Worm (Caenorhabditis elegans) whole organism, L4 larva: ENCODE data around the gene B0432.9.

Experiments
- aly-2 ChIP-seq: sonication (generic microtip); optimal IDR thresholded peaks from 2 replicates; lab custom pipeline; 2018; ENCODE audit warnings: missing biosample characterization, missing genetic modification characterization
- ama-1 ChIP-seq: fragments of 150-350 bp; optimal IDR thresholded peaks from 2 replicates; lab custom pipeline; 2014; ENCODE audit warnings: inconsistent platforms, mixed read lengths
- ceh-82 ChIP-seq: sonication (generic microtip); optimal IDR thresholded peaks from 2 replicates; lab custom pipeline; 2017; ENCODE audit warnings: missing biosample characterization, missing genetic modification characterization
- egl-27 ChIP-seq: sonication (generic microtip); optimal IDR thresholded peaks from 3 replicates; lab custom pipeline; 2017; ENCODE audit warnings: missing biosample characterization, missing genetic modification reagents, missing genetic modification characterization
- lim-7 ChIP-seq: fragments of 200-800 bp; sonication (Bioruptor generic); IDR thresholded peaks from 2 replicates; pipeline ENCODE4 v1.3.6; 2022; ENCODE audit warnings: missing genetic modification characterization, missing compliant biosample characterization
- lin-39 ChIP-seq: fragments of 150-350 bp; optimal IDR thresholded peaks from 2 replicates; lab custom pipeline; 2014; ENCODE audit warnings: missing biosample characterization, missing genetic modification reagents, missing genetic modification characterization
- mes-2 ChIP-seq: sonication (generic microtip); optimal IDR thresholded peaks from 2 replicates; lab custom pipeline; 2016; ENCODE audit warnings: missing genotype, mild to moderate bottlenecking, missing genetic modification characterization, missing compliant biosample characterization; ENCODE audit not compliant: poor library complexity, severe bottlenecking
- nhr-42 ChIP-seq: fragments of 200-800 bp; sonication (Bioruptor generic); IDR thresholded peaks from 2 replicates; pipeline ENCODE4 v1.3.6; 2022; ENCODE audit warnings: missing genetic modification characterization, missing compliant biosample characterization
- pqm-1 ChIP-seq: sonication (generic microtip); optimal IDR thresholded peaks from 2 replicates; lab custom pipeline; 2017; ENCODE audit warnings: missing biosample characterization, missing genetic modification characterization
- rbr-2 ChIP-seq: sonication (generic microtip); optimal IDR thresholded peaks from 2 replicates; lab custom pipeline; 2016; ENCODE audit warnings: missing genotype, missing genetic modification characterization, missing compliant biosample characterization
- sdz-12 ChIP-seq: fragments of 200-800 bp; sonication (Bioruptor generic); optimal IDR thresholded peaks from 2 replicates; lab custom pipeline; 2018; ENCODE audit warnings: mild to moderate bottlenecking, missing genetic modification characterization, missing compliant biosample characterization
- ztf-11 ChIP-seq: fragments of 150-350 bp; optimal IDR thresholded peaks from 2 replicates; lab custom pipeline; 2014; ENCODE audit warnings: missing biosample characterization, missing genetic modification characterization

DNA sequence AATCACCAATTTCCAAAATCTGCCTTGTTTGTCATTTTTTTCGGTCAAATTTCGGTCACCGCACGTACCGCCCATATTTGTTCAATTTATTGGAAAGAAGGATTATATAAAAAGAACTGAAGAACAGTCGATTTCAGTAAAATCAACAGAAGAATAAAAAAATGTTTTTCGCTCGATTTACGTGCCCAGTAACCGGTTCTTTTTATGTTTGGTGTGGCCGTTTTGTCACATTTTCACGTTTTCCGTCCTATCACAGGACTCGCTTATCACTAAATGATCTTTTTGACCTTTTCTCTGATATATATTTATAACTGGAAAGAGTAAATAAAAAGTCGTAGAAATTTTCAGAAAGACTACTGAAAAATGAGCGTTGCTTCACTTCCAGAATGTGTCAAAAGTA, 36.0 kb upstream of the B0432.9 start, which contains the start of gene far-7:
- TF ChIP-seq ama-1 (lab: Kevin White, UChicago) = no peak
- TF ChIP-seq nhr-42 (GFP tag; lab: Robert Waterston, UW) = no peak
- TF ChIP-seq pqm-1 = no peak
- TF ChIP-seq sdz-12 (GFP tag; lab: Kevin White, UChicago) = no peak
- TF ChIP-seq rbr-2 (tag; lab: Kevin White, UChicago) = no peak
- no peak for TF ChIP-seq lin-39
- TF ChIP-seq egl-27 (tag; lab: Kevin White, UChicago) = no peak
- TF ChIP-seq lim-7 = no peak
- no peak for TF ChIP-seq aly-2 (tag; lab: Kevin White, UChicago)
- TF ChIP-seq ceh-82 (tag; lab: Kevin White, UChicago) = no peak
- TF ChIP-seq ztf-11 (tag; lab: Kevin White, UChicago) = no peak
- no peak for TF ChIP-seq mes-2 (tag; lab: Kevin White, UChicago)
